Worm (Caenorhabditis elegans) whole organism, late embryonic: ENCODE measurements around the gene eri-1.

Source experiments
- K09A11.1 ChIP-seq: sonication (generic microtip); optimal IDR thresholded peaks from 2 replicates; lab custom pipeline; 2017; ENCODE audit warnings: antibody characterized with exemption, mild to moderate bottlenecking, missing genetic modification characterization, missing compliant biosample characterization; ENCODE audit not compliant: insufficient read depth
- Y22D7AL.16 ChIP-seq: sonication (generic microtip); optimal IDR thresholded peaks from 2 replicates; lab custom pipeline; 2016; ENCODE audit warnings: missing genetic modification characterization, missing compliant biosample characterization
- hlh-8 ChIP-seq: sonication (generic microtip); optimal IDR thresholded peaks from 2 replicates; lab custom pipeline; 2016; ENCODE audit warnings: missing genotype, missing genetic modification characterization, missing compliant biosample characterization
- lim-6 ChIP-seq: sonication (generic microtip); optimal IDR thresholded peaks from 2 replicates; lab custom pipeline; 2016; ENCODE audit warnings: missing genetic modification characterization, missing compliant biosample characterization
- madf-2 ChIP-seq: sonication (generic microtip); optimal IDR thresholded peaks from 2 replicates; lab custom pipeline; 2017; ENCODE audit warnings: missing genetic modification characterization, missing compliant biosample characterization
- nhr-11 ChIP-seq: fragments of 150-350 bp; optimal IDR thresholded peaks from 2 replicates; lab custom pipeline; 2014; ENCODE audit warnings: missing biosample characterization, missing genetic modification characterization
- pqm-1 ChIP-seq: sonication (generic microtip); optimal IDR thresholded peaks from 2 replicates; lab custom pipeline; 2016; ENCODE audit warnings: missing genetic modification characterization, missing compliant biosample characterization
- sdc-2 ChIP-seq: sonication (generic microtip); optimal IDR thresholded peaks from 2 replicates; lab custom pipeline; 2016; ENCODE audit warnings: missing genotype, missing genetic modification characterization, missing compliant biosample characterization
- tbx-2 ChIP-seq: sonication (generic microtip); optimal IDR thresholded peaks from 2 replicates; lab custom pipeline; 2016; ENCODE audit warnings: missing genetic modification characterization, missing compliant biosample characterization

DNA sequence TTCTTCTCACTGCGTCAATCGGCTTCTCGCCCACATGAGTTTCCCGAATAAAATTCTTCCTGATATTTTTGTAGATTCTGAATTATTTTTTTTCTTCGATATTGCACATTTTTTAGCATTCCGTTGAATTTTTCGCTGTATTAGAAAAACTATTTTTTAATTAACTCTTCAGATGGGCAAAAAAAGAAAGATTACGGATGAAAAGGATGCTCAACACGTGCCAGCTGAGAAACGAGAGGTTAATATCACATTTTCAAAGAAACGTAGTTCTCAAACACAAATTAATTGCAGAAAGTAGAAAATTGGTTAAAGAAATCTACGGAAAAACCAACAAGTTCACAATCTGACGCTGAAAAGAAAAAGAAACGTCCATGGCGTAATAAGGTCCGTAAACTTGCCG lies 23.4 kb downstream of the eri-1 start, which contains the start of gene rrp-8:
- TF ChIP-seq nhr-11 (tag; lab: Kevin White, UChicago) (no peak), pqm-1 (tag; lab: Kevin White, UChicago) (no peak), Y22D7AL.16 (tag; lab: Kevin White, UChicago) (no peak), tbx-2 (tag; lab: Kevin White, UChicago) (no peak), lim-6 (no peak), K09A11.1 (tag; lab: Kevin White, UChicago) (no peak), sdc-2 (tag; lab: Kevin White, UChicago) (no peak), madf-2 (tag; lab: Kevin White, UChicago) (no peak), hlh-8 (tag; lab: Kevin White, UChicago) (no peak)
